Worm (Caenorhabditis elegans): Measurements from ENCODE around the gene C05E4.15.

C05E4.15 gene

ce11 chrV:801555-802060 is 40.5 kb upstream of the C05E4.15 start:
- TF ChIP-seq ceh-9 (tag; optimal IDR thresholded peaks at IDR 0.05) = no peak
- no peak for TF ChIP-seq unc-86 (tag; optimal IDR thresholded peaks at IDR 0.05)
- no peak for TF ChIP-seq ceh-6 (GFP tag; optimal IDR thresholded peaks at IDR 0.05)
- no peak for TF ChIP-seq sox-2 (GFP tag; IDR thresholded peaks at IDR 0.05)
- no peak for TF ChIP-seq nfya-1 (tag; optimal IDR thresholded peaks at IDR 0.05)
- TF ChIP-seq che-1 (tag; optimal IDR thresholded peaks at IDR 0.05) = no peak
- no peak for TF ChIP-seq fax-1 (tag; optimal IDR thresholded peaks at IDR 0.05)
- no peak for TF ChIP-seq gmeb-2 (tag; optimal IDR thresholded peaks at IDR 0.05)
- no peak for TF ChIP-seq sdc-2 (tag; optimal IDR thresholded peaks at IDR 0.05)
- no peak for TF ChIP-seq dmd-4 (tag; optimal IDR thresholded peaks at IDR 0.05; ENCODE audit: borderline replicate concordance)
- no peak for TF ChIP-seq ets-4 (tag; optimal IDR thresholded peaks at IDR 0.05)
- no peak for TF ChIP-seq pros-1 (tag; optimal IDR thresholded peaks at IDR 0.05)
- TF ChIP-seq lim-6 (tag; optimal IDR thresholded peaks at IDR 0.05) = no peak

- TF ChIP-seq T23F11.4 (GFP tag; optimal IDR thresholded peaks at IDR 0.05) = no peak
- TF ChIP-seq ceh-18 (tag; optimal IDR thresholded peaks at IDR 0.05) = no peak
- TF ChIP-seq ceh-45 (GFP tag; IDR thresholded peaks at IDR 0.05) = no peak
- no peak for TF ChIP-seq madf-2 (tag; optimal IDR thresholded peaks at IDR 0.05)
- no peak for TF ChIP-seq dmd-4 (tag; optimal IDR thresholded peaks at IDR 0.05; ENCODE audit: borderline replicate concordance)
Observed at ce11 chrV:800271-800670, 39.1 kb upstream of the C05E4.15 start.

DNA sequence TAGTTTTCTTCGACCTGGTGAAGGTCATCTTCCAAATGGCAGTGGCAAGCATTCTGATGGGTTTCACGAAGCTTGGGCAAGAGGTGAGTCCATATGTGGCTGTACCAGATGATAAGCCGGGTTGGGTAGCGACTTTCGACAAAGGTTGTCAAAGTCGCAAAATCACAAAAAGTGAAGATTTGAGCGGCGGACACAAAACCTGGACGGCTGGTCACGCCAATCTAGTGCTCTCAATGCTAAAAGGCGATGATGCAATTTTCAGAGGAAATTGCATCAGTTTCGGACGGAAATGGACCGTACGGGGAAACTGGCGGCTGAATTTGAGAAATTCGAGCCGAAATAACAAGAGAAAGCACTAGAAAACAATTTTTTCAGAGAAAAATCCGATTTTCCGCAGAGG is 36.1 kb upstream of the C05E4.15 start:
- TF ChIP-seq eyg-1 (tag; optimal IDR thresholded peaks at IDR 0.05) (no peak), ceh-9 (tag; optimal IDR thresholded peaks at IDR 0.05) (no peak), fkh-10 (GFP tag; optimal IDR thresholded peaks at IDR 0.05) (no peak), fkh-6 (tag; optimal IDR thresholded peaks at IDR 0.05) (no peak), ama-1 (optimal IDR thresholded peaks at IDR 0.05) (no peak), K09A11.1 (tag; optimal IDR thresholded peaks at IDR 0.05; ENCODE audit: insufficient read depth) (no peak), C08G9.2 (tag; optimal IDR thresholded peaks at IDR 0.05) (no peak), ets-4 (tag; optimal IDR thresholded peaks at IDR 0.05) (no peak), Y22D7AL.16 (tag; optimal IDR thresholded peaks at IDR 0.05) (no peak), pax-1 (tag; optimal IDR thresholded peaks at IDR 0.05) (no peak)

DNA sequence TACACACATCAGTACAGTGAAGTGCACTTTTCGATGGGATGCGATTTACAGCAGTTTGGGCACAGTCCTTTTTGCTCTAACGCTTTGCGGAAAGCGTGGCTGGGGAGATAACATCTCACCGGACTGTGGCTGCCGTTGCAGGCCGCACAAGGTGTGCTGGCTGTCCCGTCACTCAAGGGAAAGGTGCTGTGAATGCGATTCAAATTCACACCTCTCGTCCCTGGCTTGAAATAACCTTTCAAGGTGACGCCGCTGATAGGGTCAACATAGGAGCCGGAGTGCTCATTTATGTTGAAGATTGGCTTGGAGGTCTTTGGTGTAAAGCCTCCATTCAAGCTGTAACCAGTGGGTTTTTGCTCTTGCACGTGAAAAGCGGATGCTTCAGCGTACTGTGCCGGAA is 33.0 kb upstream of the C05E4.15 start:
- TF ChIP-seq lim-6 (tag; optimal IDR thresholded peaks at IDR 0.05) (no peak), ref-2 (tag; optimal IDR thresholded peaks at IDR 0.05) (no peak), ceh-22 (tag; optimal IDR thresholded peaks at IDR 0.05) (no peak), sox-2 (GFP tag; IDR thresholded peaks at IDR 0.05) (no peak), zip-5 (tag; optimal IDR thresholded peaks at IDR 0.05) (no peak), hlh-8 (tag; optimal IDR thresholded peaks at IDR 0.05) (no peak)

ce11 chrV:782432-782831 is 21.3 kb upstream of the C05E4.15 start, which contains the start of gene srab-16:
Gene srab-16 (plus strand): TSS chrV:782732.
- no peak for TF ChIP-seq ceh-2 (tag; optimal IDR thresholded peaks at IDR 0.05)
- no peak for TF ChIP-seq ceh-31 (tag; optimal IDR thresholded peaks at IDR 0.05)
- TF ChIP-seq elt-4 (tag; optimal IDR thresholded peaks at IDR 0.05) = no peak
- TF ChIP-seq ets-4 (tag; optimal IDR thresholded peaks at IDR 0.05) = no peak
- no peak for TF ChIP-seq unc-55 (GFP tag; optimal IDR thresholded peaks at IDR 0.05)
- TF ChIP-seq lin-11 (tag; optimal IDR thresholded peaks at IDR 0.05) = no peak
- no peak for TF ChIP-seq fax-1 (tag; optimal IDR thresholded peaks at IDR 0.05)
- TF ChIP-seq pha-2 (tag; optimal IDR thresholded peaks at IDR 0.05) = no peak
- no peak for TF ChIP-seq Y22D7AL.16 (tag; optimal IDR thresholded peaks at IDR 0.05)
- no peak for TF ChIP-seq hlh-6 (tag; optimal IDR thresholded peaks at IDR 0.05)
- no peak for TF ChIP-seq ceh-34 (tag; optimal IDR thresholded peaks at IDR 0.05)
- TF ChIP-seq F13H6.1 (tag; optimal IDR thresholded peaks at IDR 0.05) = no peak
- TF ChIP-seq ceh-45 (GFP tag; IDR thresholded peaks at IDR 0.05) = no peak
- no peak for TF ChIP-seq unc-42 (tag; optimal IDR thresholded peaks at IDR 0.05)
- TF ChIP-seq pag-3 (tag; optimal IDR thresholded peaks at IDR 0.05; ENCODE audit: borderline replicate concordance) = no peak

Data from whole organism, late embryonic.